Fruit fly (Drosophila melanogaster) whole organism, embryonic: Measurements from ENCODE around the gene Pi3K68D.
A peak's percentile ranks its signal among the peaks of the same experiment; 100 is the strongest.

ENCODE experiments used
- BEAF-32 ChIP-seq: fragments of 200-800 bp; sonication (Bioruptor generic); optimal IDR thresholded peaks from 3 replicates; lab custom pipeline; 2017; ENCODE audit warnings: missing biosample characterization, missing genetic modification characterization, mild to moderate bottlenecking, moderate library complexity, missing genetic modification reagents
- CG10267 ChIP-seq: fragments of 200-800 bp; sonication (Bioruptor generic); optimal IDR thresholded peaks from 2 replicates; lab custom pipeline; 2018; ENCODE audit warnings: missing biosample characterization, mild to moderate bottlenecking, missing genetic modification characterization, moderate library complexity
- CG10979 ChIP-seq: fragments of 200-800 bp; sonication (Bioruptor generic); optimal IDR thresholded peaks from 2 replicates; lab custom pipeline; 2018; ENCODE audit warnings: missing biosample characterization, mild to moderate bottlenecking, missing genetic modification characterization, moderate library complexity
- CG11560 ChIP-seq: fragments of 200-800 bp; sonication (Bioruptor generic); IDR thresholded peaks from 3 replicates; pipeline ENCODE4 v1.3.6; 2022; ENCODE audit warnings: missing biosample characterization, missing genetic modification characterization
- CG12236 ChIP-seq: fragments of 200-800 bp; sonication (Bioruptor generic); optimal IDR thresholded peaks from 2 replicates; lab custom pipeline; 2016; ENCODE audit warnings: missing biosample characterization, missing genetic modification characterization
- CG12391 ChIP-seq: fragments of 200-800 bp; sonication (Bioruptor generic); optimal IDR thresholded peaks from 3 replicates; lab custom pipeline; 2018; ENCODE audit warnings: missing biosample characterization, mild to moderate bottlenecking, missing genetic modification characterization, moderate library complexity
- CG1647 ChIP-seq: fragments of 200-800 bp; sonication (Bioruptor generic); optimal IDR thresholded peaks from 3 replicates; lab custom pipeline; 2016; ENCODE audit warnings: missing biosample characterization, missing genetic modification characterization
- CG32532 ChIP-seq: fragments of 200-800 bp; sonication (Bioruptor generic); IDR thresholded peaks from 2 replicates; pipeline ENCODE4 v1.3.6; 2022; ENCODE audit warnings: missing biosample characterization, missing genetic modification characterization
- CG3995 ChIP-seq: fragments of 200-800 bp; sonication (Bioruptor generic); optimal IDR thresholded peaks from 3 replicates; lab custom pipeline; 2016; ENCODE audit warnings: missing biosample characterization, missing genetic modification characterization
- CG43689 ChIP-seq: fragments of 200-800 bp; sonication (Bioruptor generic); IDR thresholded peaks from 2 replicates; pipeline ENCODE4 v1.3.6; 2022; ENCODE audit warnings: missing biosample characterization, missing genetic modification characterization
- CG6689 ChIP-seq: fragments of 200-800 bp; sonication (Bioruptor generic); IDR thresholded peaks from 2 replicates; pipeline ENCODE4 v1.3.6; 2022; ENCODE audit warnings: missing biosample characterization, missing genetic modification characterization
- CG6813 ChIP-seq: fragments of 200-800 bp; sonication (Bioruptor generic); optimal IDR thresholded peaks from 2 replicates; lab custom pipeline; 2017; ENCODE audit warnings: missing biosample characterization, missing genetic modification characterization, mild to moderate bottlenecking, moderate library complexity, missing genetic modification reagents
- Doc3 ChIP-seq: fragments of 200-800 bp; sonication (Bioruptor generic); IDR thresholded peaks from 3 replicates; pipeline ENCODE4 v1.3.6; 2022; ENCODE audit warnings: missing biosample characterization, missing genetic modification characterization; ENCODE audit not compliant: partially characterized antibody
- Dp ChIP-seq: fragments of 200-800 bp; sonication (Bioruptor generic); optimal IDR thresholded peaks from 2 replicates; lab custom pipeline; 2018; ENCODE audit warnings: missing biosample characterization, mild to moderate bottlenecking, missing genetic modification characterization, moderate library complexity
- Dref ChIP-seq: fragments of 200-800 bp; sonication (Bioruptor generic); IDR thresholded peaks from 2 replicates; pipeline ENCODE4 v1.3.6; 2022; ENCODE audit warnings: missing biosample characterization, missing genetic modification characterization
- E2f1 ChIP-seq: fragments of 200-800 bp; sonication (Bioruptor generic); IDR thresholded peaks from 2 replicates; pipeline ENCODE4 v1.3.6; 2022; ENCODE audit warnings: missing biosample characterization, missing genetic modification characterization
- E2f2 ChIP-seq: fragments of 200-800 bp; sonication (Bioruptor generic); IDR thresholded peaks from 2 replicates; pipeline ENCODE4 v1.3.6; 2022; ENCODE audit warnings: missing biosample characterization, missing genetic modification characterization
- Ets97D ChIP-seq: fragments of 200-800 bp; sonication (Bioruptor generic); optimal IDR thresholded peaks from 3 replicates; lab custom pipeline; 2016; ENCODE audit warnings: missing biosample characterization, missing genetic modification characterization
- Fer1 ChIP-seq: fragments of 200-800 bp; sonication (Bioruptor generic); optimal IDR thresholded peaks from 2 replicates; lab custom pipeline; 2017; ENCODE audit warnings: missing biosample characterization, mild to moderate bottlenecking, missing genetic modification characterization
- HLHmδ ChIP-seq: fragments of 200-800 bp; sonication (Bioruptor generic); optimal IDR thresholded peaks from 2 replicates; lab custom pipeline; 2018; ENCODE audit warnings: missing biosample characterization, mild to moderate bottlenecking, missing genetic modification characterization, moderate library complexity
- Hr78 ChIP-seq, 2 experiments: fragments of 200-800 bp in 1 of 2; fragments of >200 bp in 1 of 2; sonication (Bioruptor generic) in 1 of 2; optimal IDR thresholded peaks; 2 replicates each; lab custom pipeline; 2017 to 2019; ENCODE audit warnings: missing biosample characterization in 2 of 2, missing genetic modification characterization in 2 of 2, mild to moderate bottlenecking in 1 of 2, moderate library complexity in 1 of 2
- Max ChIP-seq: fragments of 200-800 bp; sonication (Bioruptor generic); optimal IDR thresholded peaks from 2 replicates; lab custom pipeline; 2016; ENCODE audit warnings: missing biosample characterization, mild to moderate bottlenecking, missing genetic modification characterization
- Myb ChIP-seq: fragments of 200-800 bp; sonication (Bioruptor generic); optimal IDR thresholded peaks from 2 replicates; lab custom pipeline; 2016; ENCODE audit warnings: missing biosample characterization, missing genetic modification characterization
- Nf-YB ChIP-seq: fragments of 200-800 bp; sonication (Bioruptor generic); optimal IDR thresholded peaks from 3 replicates; lab custom pipeline; 2019; ENCODE audit warnings: missing biosample characterization, mild to moderate bottlenecking, missing genetic modification characterization, moderate library complexity
- Poxn ChIP-seq: fragments of 200-800 bp; sonication (Bioruptor generic); IDR thresholded peaks from 2 replicates; pipeline ENCODE4 v1.3.6; 2022; ENCODE audit warnings: missing biosample characterization, missing genetic modification characterization
- Rx ChIP-seq: fragments of 200-800 bp; sonication (Bioruptor generic); IDR thresholded peaks from 2 replicates; pipeline ENCODE4 v1.3.6; 2022; ENCODE audit warnings: missing biosample characterization, missing genetic modification characterization
- az2 ChIP-seq: fragments of 200-800 bp; sonication (Bioruptor generic); optimal IDR thresholded peaks from 3 replicates; lab custom pipeline; 2016; ENCODE audit warnings: missing biosample characterization, missing genetic modification characterization
- bbx ChIP-seq: fragments of 200-800 bp; sonication (Bioruptor generic); IDR thresholded peaks from 2 replicates; pipeline ENCODE4 v1.3.6; 2022; ENCODE audit warnings: missing biosample characterization, missing genetic modification characterization; ENCODE audit not compliant: partially characterized antibody
- ham ChIP-seq: fragments of 200-800 bp; sonication (Bioruptor generic); IDR thresholded peaks from 2 replicates; pipeline ENCODE4 v1.3.6; 2022; ENCODE audit warnings: missing biosample characterization, missing genetic modification characterization
- ken ChIP-seq: fragments of 200-800 bp; sonication (Bioruptor generic); IDR thresholded peaks from 3 replicates; pipeline ENCODE4 v1.3.6; 2022; ENCODE audit warnings: missing biosample characterization, missing genetic modification characterization
- klu ChIP-seq: fragments of 200-800 bp; sonication (Bioruptor generic); IDR thresholded peaks from 2 replicates; pipeline ENCODE4 v1.3.6; 2022; ENCODE audit warnings: missing biosample characterization, missing genetic modification characterization
- psq ChIP-seq: fragments of 200-800 bp; sonication (Bioruptor generic); optimal IDR thresholded peaks from 2 replicates; lab custom pipeline; 2017; ENCODE audit warnings: missing biosample characterization, missing genetic modification characterization
- pzg ChIP-seq: fragments of 200-800 bp; sonication (Bioruptor generic); optimal IDR thresholded peaks from 3 replicates; lab custom pipeline; 2018; ENCODE audit warnings: missing biosample characterization, mild to moderate bottlenecking, missing genetic modification characterization, moderate library complexity
- sim ChIP-seq: fragments of 200-800 bp; sonication (Bioruptor generic); IDR thresholded peaks from 2 replicates; pipeline ENCODE4 v1.3.6; 2022; ENCODE audit warnings: missing biosample characterization, missing genetic modification characterization
- stwl ChIP-seq: fragments of 200-800 bp; sonication (Bioruptor generic); optimal IDR thresholded peaks from 3 replicates; lab custom pipeline; 2018; ENCODE audit warnings: missing biosample characterization, mild to moderate bottlenecking, missing genetic modification characterization, moderate library complexity
- tio ChIP-seq: fragments of 200-800 bp; sonication (Bioruptor generic); optimal IDR thresholded peaks from 2 replicates; lab custom pipeline; 2017; ENCODE audit warnings: missing biosample characterization, missing genetic modification characterization, inconsistent platforms

Gene Pi3K68D

dm6 chr3L:11731841-11732240 lies 58.0 kb downstream of the Pi3K68D start, which contains the start of gene CG32087:
Gene CG32087, plus strand, starts transcription at chr3L:11732141.
- no peak for TF ChIP-seq E2f2 (GFP tag; lab: Robert Waterston, UW)
- TF ChIP-seq CG3995 (GFP tag; lab: Kevin White, UChicago), result no peak
- TF ChIP-seq CG10267, result no peak
- TF ChIP-seq CG10979, result no peak
- no peak for TF ChIP-seq CG32532 (GFP tag; lab: Robert Waterston, UW)
- TF ChIP-seq ham (GFP tag; lab: Robert Waterston, UW), result no peak
- no peak for TF ChIP-seq CG1647
- TF ChIP-seq CG12236 (GFP tag; lab: Kevin White, UChicago), result no peak
- no peak for TF ChIP-seq CG6813
- TF ChIP-seq Max (GFP tag; lab: Kevin White, UChicago), result no peak

dm6 chr3L:11728147-11728546 lies 61.7 kb downstream of the Pi3K68D start, which contains the start of gene sunn:
Gene sunn, plus strand, starts transcription at chr3L:11728348.
- TF ChIP-seq klu (GFP tag; lab: Robert Waterston, UW) (no peak), E2f2 (GFP tag; lab: Robert Waterston, UW) (peak; percentile 80), Doc3 (GFP tag; lab: Robert Waterston, UW) (no peak), CG43689 (GFP tag; lab: Robert Waterston, UW) (no peak), Rx (no peak), BEAF-32 (GFP tag; lab: Kevin White, UChicago) (peak; percentile 10), pzg (peak; percentile 1), ken (GFP tag; lab: Robert Waterston, UW) (no peak), CG6689 (GFP tag; lab: Robert Waterston, UW) (no peak), Dref (GFP tag; lab: Robert Waterston, UW) (peak; percentile 59), Poxn (GFP tag; lab: Robert Waterston, UW) (no peak), HLHmδ (GFP tag; lab: Kevin White, UChicago) (no peak), bbx (peak; percentile 12; the same call in 1 of the 2 replicates), Nf-YB (GFP tag; lab: Kevin White, UChicago) (no peak), CG10267 (peak; percentile 73), psq (GFP tag; lab: Kevin White, UChicago) (no peak), stwl (tag; lab: Kevin White, UChicago) (peak; percentile 52), Dp (GFP tag; lab: Kevin White, UChicago) (peak; percentile 65), sim (no peak), Hr78 (GFP tag; optimal IDR thresholded peaks at IDR 0.05; lab: Kevin White, UChicago) (peak in 1 of 2 experiments; percentile 80), E2f1 (GFP tag; lab: Robert Waterston, UW) (no peak), CG11560 (no peak), Ets97D (peak; percentile 20), Myb (GFP tag; lab: Kevin White, UChicago) (peak; percentile 3), Fer1 (no peak), CG12391 (no peak), tio (GFP tag; lab: Kevin White, UChicago) (no peak), az2 (GFP tag; lab: Kevin White, UChicago) (no peak)
